Worm (Caenorhabditis elegans) whole organism, L4 larva: ENCODE measurements around the gene C34D4.3.

Experiments
- ctbp-1 ChIP-seq: fragments of 200-800 bp; sonication (Bioruptor generic); IDR thresholded peaks from 2 replicates; pipeline ENCODE4 v1.3.6; 2022; ENCODE audit warnings: missing genetic modification reagents, missing genetic modification characterization, missing compliant biosample characterization
- gei-8 ChIP-seq: fragments of 200-800 bp; sonication (Bioruptor generic); optimal IDR thresholded peaks from 2 replicates; lab custom pipeline; 2018; ENCODE audit warnings: mild to moderate bottlenecking, missing genetic modification characterization, missing compliant biosample characterization
- jun-1 ChIP-seq: fragments of 150-350 bp; optimal IDR thresholded peaks from 2 replicates; lab custom pipeline; 2014; ENCODE audit warnings: missing biosample characterization, missing genetic modification reagents, missing genetic modification characterization
- mxl-3 ChIP-seq: fragments of 200-800 bp; sonication (Bioruptor generic); optimal IDR thresholded peaks from 2 replicates; lab custom pipeline; 2018; ENCODE audit warnings: mild to moderate bottlenecking, missing genetic modification characterization, missing compliant biosample characterization
- nhr-111 ChIP-seq: fragments of 200-800 bp; sonication (Bioruptor generic); optimal IDR thresholded peaks from 2 replicates; lab custom pipeline; 2018; ENCODE audit warnings: mild to moderate bottlenecking, missing genetic modification characterization, missing compliant biosample characterization
- nhr-28 ChIP-seq: fragments of 150-350 bp; optimal IDR thresholded peaks from 2 replicates; lab custom pipeline; 2014; ENCODE audit warnings: missing biosample characterization, missing genetic modification characterization
- nhr-76 ChIP-seq: fragments of 150-350 bp; optimal IDR thresholded peaks from 2 replicates; lab custom pipeline; 2014; ENCODE audit warnings: missing biosample characterization, missing genetic modification characterization
- skn-1 ChIP-seq: fragments of 150-350 bp; optimal IDR thresholded peaks from 2 replicates; lab custom pipeline; 2014; ENCODE audit warnings: missing biosample characterization, missing genetic modification characterization
- zip-2 ChIP-seq: fragments of 150-350 bp; optimal IDR thresholded peaks from 2 replicates; lab custom pipeline; 2014; ENCODE audit warnings: missing biosample characterization, missing genetic modification characterization
- ztf-11 ChIP-seq: fragments of 150-350 bp; optimal IDR thresholded peaks from 2 replicates; lab custom pipeline; 2014; ENCODE audit warnings: missing biosample characterization, missing genetic modification characterization

ce11 chrIV:7147722-7148121 is 5.7 kb upstream of the C34D4.3 start:
- TF ChIP-seq jun-1 (tag; lab: Kevin White, UChicago): no peak
- no peak for TF ChIP-seq nhr-111 (GFP tag; lab: Kevin White, UChicago)
- TF ChIP-seq nhr-76 (tag; lab: Kevin White, UChicago): no peak
- TF ChIP-seq ctbp-1 (GFP tag; lab: Robert Waterston, UW): no peak
- TF ChIP-seq mxl-3 (GFP tag; lab: Kevin White, UChicago): no peak
- no peak for TF ChIP-seq skn-1 (tag; lab: Kevin White, UChicago)
- TF ChIP-seq ztf-11 (tag; lab: Kevin White, UChicago): no peak
- no peak for TF ChIP-seq gei-8 (GFP tag; lab: Kevin White, UChicago)
- TF ChIP-seq zip-2 (tag; lab: Kevin White, UChicago): no peak
- peak; percentile 57 for TF ChIP-seq nhr-28
